Worm (Caenorhabditis elegans) whole organism, dauer: Measurements from ENCODE around the gene anmt-1.

ENCODE experiments used
- unc-62 ChIP-seq: sonication (generic microtip); optimal IDR thresholded peaks from 2 replicates; lab custom pipeline; 2017; ENCODE audit warnings: missing biosample characterization, missing genetic modification reagents, missing genetic modification characterization

The anmt-1 gene

ce11 chrIII:8697268-8697907, 12.8 kb downstream of the anmt-1 start:
- no peak for TF ChIP-seq unc-62 (GFP tag; lab: Kevin White, UChicago)

ce11 chrIII:8700289-8700957, 15.8 kb downstream of the anmt-1 start, which contains the start of the genes sdz-1 and vps-33.1:
Gene sdz-1, minus strand, starts transcription at chrIII:8700339.
Gene vps-33.1, plus strand, starts transcription at chrIII:8700927.
- TF ChIP-seq unc-62 (GFP tag; lab: Kevin White, UChicago), result no peak

- no peak for TF ChIP-seq unc-62 (GFP tag; lab: Kevin White, UChicago)
These were observed 20.2 kb downstream of the anmt-1 start, which contains the start of gene B0303.16 for ce11 chrIII:8704765-8705164. Gene B0303.16, plus strand, starts transcription at chrIII:8705065.

- no peak for TF ChIP-seq unc-62 (GFP tag; lab: Kevin White, UChicago)
These were observed 25.1 kb downstream of the anmt-1 start for ce11 chrIII:8709735-8710134.

ce11 chrIII:8710310-8710709, 25.7 kb downstream of the anmt-1 start, which contains the start of gene B0303.11:
Gene B0303.11, minus strand, starts transcription at chrIII:8710410.
- TF ChIP-seq unc-62 (GFP tag; lab: Kevin White, UChicago), result no peak

- no peak for TF ChIP-seq unc-62 (GFP tag; lab: Kevin White, UChicago)
These were observed 28.4 kb downstream of the anmt-1 start for ce11 chrIII:8712968-8713367.

ce11 chrIII:8716084-8716483, 31.5 kb downstream of the anmt-1 start, which contains the start of gene B0303.14:
Gene B0303.14, minus strand, starts transcription at chrIII:8716184.
- no peak for TF ChIP-seq unc-62 (GFP tag; lab: Kevin White, UChicago)

- no peak for TF ChIP-seq unc-62 (GFP tag; lab: Kevin White, UChicago)
These were observed 32.7 kb downstream of the anmt-1 start, which contains the start of gene mrpl-11 for ce11 chrIII:8717231-8717694. Gene mrpl-11, plus strand, starts transcription at chrIII:8717644.

ce11 chrIII:8718592-8718991, 34.0 kb downstream of the anmt-1 start:
- TF ChIP-seq unc-62 (GFP tag; lab: Kevin White, UChicago), result no peak

ce11 chrIII:8719105-8719504, 34.5 kb downstream of the anmt-1 start:
- TF ChIP-seq unc-62 (GFP tag; lab: Kevin White, UChicago), result no peak

- TF ChIP-seq unc-62 (GFP tag; lab: Kevin White, UChicago), result no peak
These were observed 35.2 kb downstream of the anmt-1 start, which contains the start of gene hipr-1 for ce11 chrIII:8719769-8720252. Gene hipr-1, plus strand, starts transcription at chrIII:8720202.

- TF ChIP-seq unc-62 (GFP tag; lab: Kevin White, UChicago), result no peak
These were observed 40.6 kb downstream of the anmt-1 start for ce11 chrIII:8725224-8725623.

ce11 chrIII:8726019-8726894, 41.6 kb downstream of the anmt-1 start:
- no peak for TF ChIP-seq unc-62 (GFP tag; lab: Kevin White, UChicago)

- no peak for TF ChIP-seq unc-62 (GFP tag; lab: Kevin White, UChicago)
These were observed 46.7 kb downstream of the anmt-1 start, which contains the start of gene ZK370.4 for ce11 chrIII:8731310-8731709. Gene ZK370.4, minus strand, starts transcription at chrIII:8731410.

- TF ChIP-seq unc-62 (GFP tag; lab: Kevin White, UChicago), result no peak
These were observed 47.4 kb downstream of the anmt-1 start for ce11 chrIII:8731973-8732372.
